Worm (Caenorhabditis elegans) whole organism, L1 larva: ENCODE measurements around the gene flp-18.

ENCODE experiments used
- Y116A8C.19 ChIP-seq: sonication (generic microtip); optimal IDR thresholded peaks from 2 replicates; lab custom pipeline; 2016; ENCODE audit warnings: missing compliant biosample characterization, missing genetic modification characterization, borderline replicate concordance
- aly-2 ChIP-seq: fragments of 150-350 bp; optimal IDR thresholded peaks from 2 replicates; lab custom pipeline; 2014; ENCODE audit warnings: missing biosample characterization, missing genetic modification characterization
- blmp-1 ChIP-seq: fragments of 150-350 bp; optimal IDR thresholded peaks from 2 replicates; lab custom pipeline; 2014; ENCODE audit warnings: missing biosample characterization, missing genetic modification characterization
- ceh-63 ChIP-seq: fragments of 200-800 bp; sonication (Bioruptor generic); optimal IDR thresholded peaks from 2 replicates; lab custom pipeline; 2018; ENCODE audit warnings: mild to moderate bottlenecking, missing genetic modification characterization, missing compliant biosample characterization
- ceh-8 ChIP-seq: fragments of 200-800 bp; sonication (Bioruptor generic); optimal IDR thresholded peaks from 2 replicates; lab custom pipeline; 2018; ENCODE audit warnings: mild to moderate bottlenecking, missing genetic modification characterization, moderate library complexity, missing compliant biosample characterization
- ceh-88 ChIP-seq: fragments of 200-800 bp; sonication (Bioruptor generic); IDR thresholded peaks from 2 replicates; pipeline ENCODE4 v1.3.6; 2022; ENCODE audit warnings: missing genetic modification characterization, missing compliant biosample characterization
- ces-1 ChIP-seq: fragments of 150-350 bp; optimal IDR thresholded peaks from 2 replicates; lab custom pipeline; 2014; ENCODE audit warnings: missing biosample characterization, missing genetic modification reagents, missing genetic modification characterization
- dpl-1 ChIP-seq, 3 experiments: fragments of 150-350 bp in 2 of 3; sonication (generic microtip) in 1 of 3; optimal IDR thresholded peaks; 2 replicates each; lab custom pipeline; 2014 to 2017; ENCODE audit warnings: missing biosample characterization in 3 of 3, missing genetic modification characterization in 3 of 3, missing genetic modification reagents in 3 of 3
- efl-1 ChIP-seq, 4 experiments: fragments of 150-350 bp; optimal IDR thresholded peaks in 3 of 4; peaks in 1 of 4; 1 replicate in 1 of 4; 2 replicates in 3 of 4; lab custom pipeline; 2014; ENCODE audit warnings: missing biosample characterization in 2 of 4, missing genetic modification characterization in 2 of 4, missing genetic modification reagents in 2 of 4
- elt-3 ChIP-seq, 6 experiments: fragments of 150-350 bp in 1 of 6; sonication (generic microtip); optimal IDR thresholded peaks; 2 replicates each; lab custom pipeline; 2017 to 2018; ENCODE audit warnings: missing biosample characterization in 6 of 6, missing genetic modification characterization in 6 of 6, inconsistent platforms in 1 of 6
- ets-5 ChIP-seq: fragments of 200-800 bp; sonication (Bioruptor generic); IDR thresholded peaks from 2 replicates; pipeline ENCODE4 v1.3.6; 2022; ENCODE audit warnings: missing genetic modification characterization, missing compliant biosample characterization
- fkh-10 ChIP-seq: sonication (generic microtip); optimal IDR thresholded peaks from 2 replicates; lab custom pipeline; 2017; ENCODE audit warnings: missing biosample characterization, missing genetic modification reagents, missing genetic modification characterization
- fos-1 ChIP-seq: fragments of 150-350 bp; optimal IDR thresholded peaks from 2 replicates; lab custom pipeline; 2014; ENCODE audit warnings: missing biosample characterization, missing genetic modification characterization
- hlh-17 ChIP-seq: fragments of 200-800 bp; sonication (Bioruptor generic); optimal IDR thresholded peaks from 2 replicates; lab custom pipeline; 2018; ENCODE audit warnings: missing genetic modification characterization, mild to moderate bottlenecking, missing compliant biosample characterization, moderate library complexity, borderline replicate concordance
- hlh-4 ChIP-seq: sonication (generic microtip); optimal IDR thresholded peaks from 2 replicates; lab custom pipeline; 2016; ENCODE audit warnings: mild to moderate bottlenecking, missing genetic modification characterization, missing compliant biosample characterization
- hpl-2 ChIP-seq: fragments of 150-350 bp; optimal IDR thresholded peaks from 2 replicates; lab custom pipeline; 2014; ENCODE audit warnings: missing biosample characterization, missing genetic modification reagents, missing genetic modification characterization
- irx-1 ChIP-seq: sonication (generic microtip); optimal IDR thresholded peaks from 2 replicates; lab custom pipeline; 2016; ENCODE audit warnings: missing genetic modification characterization, missing compliant biosample characterization
- lin-14 ChIP-seq: fragments of 200-800 bp; sonication (Bioruptor generic); optimal IDR thresholded peaks from 2 replicates; lab custom pipeline; 2018; ENCODE audit warnings: mild to moderate bottlenecking, missing genetic modification characterization, moderate library complexity, missing compliant biosample characterization
- lin-15B ChIP-seq: fragments of 150-350 bp; sonication (generic microtip); optimal IDR thresholded peaks from 3 replicates; lab custom pipeline; 2014; ENCODE audit warnings: missing biosample characterization, missing genetic modification characterization
- lin-35 ChIP-seq, 2 experiments: fragments of 150-350 bp; optimal IDR thresholded peaks; 2 replicates each; lab custom pipeline; 2014; ENCODE audit warnings: missing biosample characterization in 2 of 2, missing genetic modification characterization in 2 of 2, missing genetic modification reagents in 2 of 2
- lin-39 ChIP-seq: fragments of 150-350 bp; optimal IDR thresholded peaks from 2 replicates; lab custom pipeline; 2014; ENCODE audit warnings: missing biosample characterization, missing genetic modification reagents, missing genetic modification characterization
- lir-3 ChIP-seq: sonication (generic microtip); optimal IDR thresholded peaks from 2 replicates; lab custom pipeline; 2016; ENCODE audit warnings: mild to moderate bottlenecking, missing genetic modification characterization, moderate library complexity, missing compliant biosample characterization; ENCODE audit not compliant: poor library complexity
- lsy-2 ChIP-seq, 2 experiments: fragments of 150-350 bp; optimal IDR thresholded peaks; 2 replicates each; lab custom pipeline; 2014; ENCODE audit warnings: missing biosample characterization in 2 of 2, missing genetic modification characterization in 2 of 2
- mab-9 ChIP-seq: fragments of 200-800 bp; sonication (Bioruptor generic); IDR thresholded peaks from 2 replicates; pipeline ENCODE4 v1.3.6; 2022; ENCODE audit warnings: missing genetic modification reagents, missing genetic modification characterization, missing compliant biosample characterization
- mdl-1 ChIP-seq, 2 experiments: fragments of 150-350 bp; optimal IDR thresholded peaks; 2 replicates each; lab custom pipeline; 2014 to 2017; ENCODE audit warnings: missing biosample characterization in 2 of 2, missing genetic modification characterization in 2 of 2, inconsistent platforms in 1 of 2
- nhr-11 ChIP-seq: fragments of 150-350 bp; optimal IDR thresholded peaks from 2 replicates; lab custom pipeline; 2014; ENCODE audit warnings: missing biosample characterization, missing genetic modification characterization
- nhr-12 ChIP-seq: sonication (generic microtip); optimal IDR thresholded peaks from 2 replicates; lab custom pipeline; 2017; ENCODE audit warnings: missing biosample characterization, missing genetic modification characterization
- nhr-19 ChIP-seq: fragments of 200-800 bp; sonication (Bioruptor generic); conservative IDR thresholded peaks from 2 replicates; pipeline ENCODE4 v1.3.6; 2022; ENCODE audit warnings: missing genetic modification characterization, missing compliant biosample characterization
- nhr-20 ChIP-seq: sonication (generic microtip); optimal IDR thresholded peaks from 2 replicates; lab custom pipeline; 2016; ENCODE audit warnings: mild to moderate bottlenecking, missing genetic modification characterization, missing compliant biosample characterization
- nhr-71 ChIP-seq: sonication (generic microtip); optimal IDR thresholded peaks from 2 replicates; lab custom pipeline; 2016; ENCODE audit warnings: mild to moderate bottlenecking, missing genetic modification characterization, moderate library complexity, missing compliant biosample characterization
- nhr-84 ChIP-seq: sonication (generic microtip); optimal IDR thresholded peaks from 2 replicates; lab custom pipeline; 2017; ENCODE audit warnings: missing biosample characterization, missing genetic modification characterization
- nhr-85 ChIP-seq: sonication (generic microtip); peaks from one replicate; lab custom pipeline; 2016; ENCODE audit warnings: missing genetic modification characterization, inconsistent platforms, missing compliant biosample characterization
- pag-3 ChIP-seq: sonication (generic microtip); optimal IDR thresholded peaks from 2 replicates; lab custom pipeline; 2017; ENCODE audit warnings: missing genetic modification characterization, mild to moderate bottlenecking, missing compliant biosample characterization, antibody characterized with exemption, borderline replicate concordance; ENCODE audit not compliant: insufficient read depth
- pqm-1 ChIP-seq: sonication (generic microtip); optimal IDR thresholded peaks from 3 replicates; lab custom pipeline; 2017; ENCODE audit warnings: missing biosample characterization, missing genetic modification characterization
- skn-1 ChIP-seq: fragments of 150-350 bp; optimal IDR thresholded peaks from 2 replicates; lab custom pipeline; 2014; ENCODE audit warnings: missing biosample characterization, missing genetic modification characterization
- snu-23 ChIP-seq: sonication (generic microtip); optimal IDR thresholded peaks from 2 replicates; lab custom pipeline; 2016; ENCODE audit warnings: missing genetic modification characterization, missing compliant biosample characterization
- sox-4 ChIP-seq: sonication (generic microtip); optimal IDR thresholded peaks from 2 replicates; lab custom pipeline; 2016; ENCODE audit warnings: missing genetic modification characterization, missing compliant biosample characterization
- sup-37 ChIP-seq: fragments of 200-800 bp; sonication (Bioruptor generic); optimal IDR thresholded peaks from 2 replicates; lab custom pipeline; 2018; ENCODE audit warnings: mild to moderate bottlenecking, missing genetic modification characterization, missing compliant biosample characterization
- tbx-2 ChIP-seq: sonication (generic microtip); optimal IDR thresholded peaks from 2 replicates; lab custom pipeline; 2016; ENCODE audit warnings: missing genetic modification characterization, missing compliant biosample characterization
- tlp-1 ChIP-seq: fragments of 150-350 bp; optimal IDR thresholded peaks from 2 replicates; lab custom pipeline; 2014; ENCODE audit warnings: missing biosample characterization, missing genetic modification characterization
- unc-86 ChIP-seq: sonication (generic microtip); optimal IDR thresholded peaks from 2 replicates; lab custom pipeline; 2016; ENCODE audit warnings: missing genetic modification characterization, missing compliant biosample characterization
- zip-4 ChIP-seq: fragments of 200-800 bp; sonication (Bioruptor generic); optimal IDR thresholded peaks from 2 replicates; lab custom pipeline; 2018; ENCODE audit warnings: mild to moderate bottlenecking, missing genetic modification characterization, moderate library complexity, missing compliant biosample characterization
- ztf-11 ChIP-seq, 2 experiments: sonication (generic microtip); optimal IDR thresholded peaks; 2 replicates each; lab custom pipeline; 2016 to 2017; ENCODE audit warnings: missing genetic modification characterization in 2 of 2, missing biosample characterization in 1 of 2, missing compliant biosample characterization in 1 of 2
- ztf-4 ChIP-seq: fragments of 150-350 bp; optimal IDR thresholded peaks from 2 replicates; lab custom pipeline; 2014; ENCODE audit warnings: missing biosample characterization, missing genetic modification characterization

The flp-18 gene

DNA sequence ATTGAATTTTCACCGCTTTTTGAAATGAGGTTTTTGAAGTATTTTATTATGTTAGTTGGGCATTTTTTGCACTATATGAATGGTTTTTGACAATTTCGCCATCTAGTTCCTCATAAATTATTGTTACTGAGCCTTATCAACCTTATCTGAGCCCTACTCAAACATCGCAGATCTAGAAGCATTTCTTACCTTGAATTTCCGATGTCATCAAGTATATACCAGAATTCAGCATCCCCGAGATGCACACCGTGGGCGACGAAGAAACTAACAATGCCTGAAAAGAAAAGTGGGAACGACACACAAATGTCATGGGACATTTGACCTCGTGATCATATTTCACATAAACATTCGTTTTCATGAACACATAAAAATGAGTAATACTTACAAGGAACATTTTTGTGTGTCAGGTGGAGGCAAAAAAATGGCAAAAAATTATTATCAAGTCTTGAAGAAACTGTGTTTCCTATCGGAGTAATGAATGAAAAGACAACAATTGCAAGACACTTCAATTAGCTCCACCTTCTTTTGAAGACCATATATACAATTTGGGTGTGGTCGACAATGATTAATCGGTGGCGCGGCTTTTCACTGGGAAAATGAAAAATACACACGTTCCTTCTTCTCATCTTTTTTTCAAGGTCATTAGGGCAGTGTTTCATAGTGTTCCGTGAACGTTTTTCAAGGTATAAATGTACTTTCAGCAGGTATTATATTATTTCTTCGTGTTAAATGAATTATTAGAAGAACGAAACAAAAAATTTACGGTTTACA lies 45.9 kb downstream of the flp-18 start:
- TF ChIP-seq nhr-71 (peak; percentile 14), sup-37 (peak; percentile 1), dpl-1 (GFP tag; optimal IDR thresholded peaks at IDR 0.05; lab: Kevin White, UChicago) (no peak), pqm-1 (tag; lab: Kevin White, UChicago) (no peak), ces-1 (GFP tag; lab: Kevin White, UChicago) (no peak), tbx-2 (no peak), zip-4 (no peak), ztf-4 (tag; lab: Kevin White, UChicago) (no peak), ztf-11 (tag; optimal IDR thresholded peaks at IDR 0.05; lab: Kevin White, UChicago) (no peak), unc-86 (tag; lab: Kevin White, UChicago) (no peak), lin-39 (tag; lab: Kevin White, UChicago) (no peak), lin-15B (no peak), hpl-2 (GFP tag; lab: Kevin White, UChicago) (no peak), lir-3 (peak; percentile 0), snu-23 (GFP tag; lab: Kevin White, UChicago) (peak; percentile 11), mab-9 (GFP tag; lab: Robert Waterston, UW) (no peak), Y116A8C.19 (tag; lab: Kevin White, UChicago) (no peak), ceh-63 (peak; percentile 41), lin-14 (GFP tag; lab: Kevin White, UChicago) (peak; percentile 21), tlp-1 (tag; lab: Kevin White, UChicago) (no peak), fos-1 (tag; lab: Kevin White, UChicago) (no peak), nhr-19 (GFP tag; lab: Robert Waterston, UW) (no peak), hlh-4 (tag; lab: Kevin White, UChicago) (no peak), nhr-12 (no peak), skn-1 (peak; percentile 31), pag-3 (tag; lab: Kevin White, UChicago) (no peak), blmp-1 (tag; lab: Kevin White, UChicago) (peak; percentile 36), ceh-88 (GFP tag; lab: Robert Waterston, UW) (no peak), hlh-17 (GFP tag; lab: Kevin White, UChicago) (no peak), nhr-20 (tag; lab: Kevin White, UChicago) (no peak), sox-4 (tag; lab: Kevin White, UChicago) (no peak), lin-35 (GFP tag; optimal IDR thresholded peaks at IDR 0.05; lab: Kevin White, UChicago) (peak in 1 of 2 experiments; percentile 58), mdl-1 (tag; optimal IDR thresholded peaks at IDR 0.05; lab: Kevin White, UChicago) (no peak), lsy-2 (tag; optimal IDR thresholded peaks at IDR 0.05; lab: Kevin White, UChicago) (no peak), irx-1 (tag; lab: Kevin White, UChicago) (no peak), aly-2 (no peak), elt-3 (tag; optimal IDR thresholded peaks at IDR 0.05; lab: Kevin White, UChicago) (no peak), nhr-84 (tag; lab: Kevin White, UChicago) (no peak), ets-5 (no peak), ceh-8 (GFP tag; lab: Kevin White, UChicago) (no peak), nhr-11 (tag; lab: Kevin White, UChicago) (no peak), fkh-10 (no peak), nhr-85 (peak; percentile 56), efl-1 (optimal IDR thresholded peaks at IDR 0.05; lab: Kevin White, UChicago) (no peak), efl-1 (GFP tag; optimal IDR thresholded peaks at IDR 0.05 in 1 of 2; lab: Kevin White, UChicago) (peak in 1 of 2 experiments; percentile 88)
- TF ChIP-seq, all 84 proteins: peak for 11
